Worm (Caenorhabditis elegans): Measurements from ENCODE around the gene F55E10.2.

- TF ChIP-seq zag-1 (tag; optimal IDR thresholded peaks at IDR 0.05) (no peak), nhr-77 (tag; optimal IDR thresholded peaks at IDR 0.05) (no peak), egl-5 (tag; optimal IDR thresholded peaks at IDR 0.05) (no peak), aly-2 (tag; optimal IDR thresholded peaks at IDR 0.05) (no peak), R02D3.7 (tag; optimal IDR thresholded peaks at IDR 0.05) (no peak), pha-4 (tag; optimal IDR thresholded peaks at IDR 0.05) (no peak), nhr-25 (tag; optimal IDR thresholded peaks at IDR 0.05) (no peak)
Observed at ce11 chrX:8327800-8328199, 12.7 kb upstream of the F55E10.2 start, which contains the start of gene F55E10.4.

All from whole organism, L3 larva.